Worm (Caenorhabditis elegans) whole organism, L4 larva: ENCODE data around the gene F01F1.3.

Source experiments
- F26F4.8 ChIP-seq: fragments of 200-800 bp; sonication (Bioruptor generic); conservative IDR thresholded peaks from 2 replicates; pipeline ENCODE4 v1.3.6; 2022; ENCODE audit warnings: missing genetic modification characterization, missing compliant biosample characterization
- F49E8.2 ChIP-seq: sonication (generic microtip); optimal IDR thresholded peaks from 2 replicates; lab custom pipeline; 2016; ENCODE audit warnings: missing compliant biosample characterization, mild to moderate bottlenecking, missing genetic modification characterization, borderline replicate concordance
- R02D3.7 ChIP-seq: fragments of 150-350 bp; sonication (generic microtip); optimal IDR thresholded peaks from 3 replicates; lab custom pipeline; 2014; ENCODE audit warnings: missing biosample characterization, missing genetic modification characterization
- T26A8.4 ChIP-seq: fragments of 200-800 bp; sonication (Bioruptor generic); IDR thresholded peaks from 2 replicates; pipeline ENCODE4 v1.3.6; 2022; ENCODE audit warnings: missing genetic modification characterization, missing compliant biosample characterization
- Y105C5A.15 ChIP-seq: fragments of 200-800 bp; sonication (Bioruptor generic); IDR thresholded peaks from 2 replicates; pipeline ENCODE4 v1.3.6; 2022; ENCODE audit warnings: missing genetic modification characterization, missing compliant biosample characterization
- Y48G9A.11 ChIP-seq: fragments of 200-800 bp; sonication (Bioruptor generic); IDR thresholded peaks from 2 replicates; pipeline ENCODE4 v1.3.6; 2022; ENCODE audit warnings: missing genetic modification reagents, missing genetic modification characterization, missing compliant biosample characterization
- Y75B8A.6 ChIP-seq: fragments of 200-800 bp; sonication (Bioruptor generic); IDR thresholded peaks from 2 replicates; pipeline ENCODE4 v1.3.6; 2022; ENCODE audit warnings: missing genetic modification reagents, missing genetic modification characterization, missing compliant biosample characterization
- ZK337.2 ChIP-seq: fragments of 200-800 bp; sonication (Bioruptor generic); IDR thresholded peaks from 2 replicates; pipeline ENCODE4 v1.3.6; 2022; ENCODE audit warnings: missing genetic modification reagents, missing genetic modification characterization, missing compliant biosample characterization
- ZK546.5 ChIP-seq, 2 experiments: sonication (generic microtip); optimal IDR thresholded peaks; 2 replicates each; lab custom pipeline; 2017; ENCODE audit warnings: missing biosample characterization in 2 of 2, missing genetic modification characterization in 2 of 2
- aha-1 ChIP-seq: fragments of 150-350 bp; peaks from one replicate; lab custom pipeline; 2014; ENCODE audit warnings: missing biosample characterization, missing genetic modification characterization
- ama-1 ChIP-seq: fragments of 150-350 bp; optimal IDR thresholded peaks from 2 replicates; lab custom pipeline; 2014; ENCODE audit warnings: inconsistent platforms, mixed read lengths
- arid-1 ChIP-seq: fragments of 200-800 bp; sonication (Bioruptor generic); conservative IDR thresholded peaks from 2 replicates; pipeline ENCODE4 v1.3.6; 2022; ENCODE audit warnings: missing genetic modification reagents, missing genetic modification characterization, missing compliant biosample characterization
- ceh-20 ChIP-seq: fragments of 200-800 bp; sonication (Bioruptor generic); IDR thresholded peaks from 2 replicates; pipeline ENCODE4 v1.3.6; 2022; ENCODE audit warnings: missing genetic modification reagents, missing genetic modification characterization, missing compliant biosample characterization
- ceh-28 ChIP-seq: fragments of 150-350 bp; optimal IDR thresholded peaks from 2 replicates; lab custom pipeline; 2014; ENCODE audit warnings: missing biosample characterization, missing genetic modification reagents, missing genetic modification characterization
- ceh-32 ChIP-seq: sonication (generic microtip); optimal IDR thresholded peaks from 2 replicates; lab custom pipeline; 2016; ENCODE audit warnings: mild to moderate bottlenecking, missing genetic modification characterization, missing compliant biosample characterization; ENCODE audit not compliant: poor library complexity
- ceh-62 ChIP-seq: sonication (generic microtip); optimal IDR thresholded peaks from 2 replicates; lab custom pipeline; 2017; ENCODE audit warnings: missing biosample characterization, missing genetic modification characterization
- daf-16 ChIP-seq, 3 experiments: sonication (generic microtip); optimal IDR thresholded peaks; 2 replicates each; lab custom pipeline; 2016 to 2017; ENCODE audit warnings: missing genetic modification characterization in 3 of 3, missing genetic modification reagents in 3 of 3, mild to moderate bottlenecking in 2 of 3, missing compliant biosample characterization in 2 of 3, missing biosample characterization in 1 of 3, moderate library complexity in 1 of 3
- daf-19 ChIP-seq: fragments of 200-800 bp; sonication (Bioruptor generic); conservative IDR thresholded peaks from 2 replicates; pipeline ENCODE4 v1.3.6; 2022; ENCODE audit warnings: missing genetic modification characterization, missing compliant biosample characterization
- daf-8 ChIP-seq: fragments of 200-800 bp; sonication (Bioruptor generic); IDR thresholded peaks from 2 replicates; pipeline ENCODE4 v1.3.6; 2022; ENCODE audit warnings: missing genetic modification characterization, missing compliant biosample characterization
- dpl-1 ChIP-seq: fragments of 150-350 bp; optimal IDR thresholded peaks from 2 replicates; lab custom pipeline; 2014; ENCODE audit warnings: missing biosample characterization, missing genetic modification reagents, missing genetic modification characterization
- duxl-1 ChIP-seq: sonication (generic microtip); optimal IDR thresholded peaks from 2 replicates; lab custom pipeline; 2016; ENCODE audit warnings: mild to moderate bottlenecking, missing genetic modification characterization, moderate library complexity, missing compliant biosample characterization; ENCODE audit not compliant: poor library complexity
- dve-1 ChIP-seq: sonication (generic microtip); optimal IDR thresholded peaks from 2 replicates; lab custom pipeline; 2017; ENCODE audit warnings: antibody characterized with exemption, mild to moderate bottlenecking, missing genetic modification characterization, missing compliant biosample characterization; ENCODE audit not compliant: insufficient read depth
- fkh-10 ChIP-seq: fragments of 150-350 bp; optimal IDR thresholded peaks from 2 replicates; lab custom pipeline; 2014; ENCODE audit warnings: missing biosample characterization, missing genetic modification reagents, missing genetic modification characterization
- gei-8 ChIP-seq: fragments of 200-800 bp; sonication (Bioruptor generic); optimal IDR thresholded peaks from 2 replicates; lab custom pipeline; 2018; ENCODE audit warnings: mild to moderate bottlenecking, missing genetic modification characterization, missing compliant biosample characterization
- hlh-30 ChIP-seq: sonication (generic microtip); optimal IDR thresholded peaks from 2 replicates; lab custom pipeline; 2017; ENCODE audit warnings: antibody characterized with exemption, mild to moderate bottlenecking, missing genetic modification characterization, missing compliant biosample characterization; ENCODE audit not compliant: insufficient read depth
- lim-7 ChIP-seq: fragments of 200-800 bp; sonication (Bioruptor generic); IDR thresholded peaks from 2 replicates; pipeline ENCODE4 v1.3.6; 2022; ENCODE audit warnings: missing genetic modification characterization, missing compliant biosample characterization
- lin-13 ChIP-seq: fragments of 150-350 bp; optimal IDR thresholded peaks from 2 replicates; lab custom pipeline; 2014; ENCODE audit warnings: missing biosample characterization, missing genetic modification reagents, missing genetic modification characterization
- lin-15B ChIP-seq: fragments of 150-350 bp; sonication (generic microtip); optimal IDR thresholded peaks from 3 replicates; lab custom pipeline; 2014; ENCODE audit warnings: missing biosample characterization, missing genetic modification characterization
- lin-38 ChIP-seq: fragments of 200-800 bp; sonication (Bioruptor generic); IDR thresholded peaks from 2 replicates; pipeline ENCODE4 v1.3.6; 2022; ENCODE audit warnings: missing genetic modification reagents, missing genetic modification characterization, missing compliant biosample characterization
- madf-5 ChIP-seq, 2 experiments: fragments of 200-800 bp; sonication (Bioruptor generic); IDR thresholded peaks; 2 replicates each; pipeline ENCODE4 v1.3.6; 2022; ENCODE audit warnings: missing compliant biosample characterization in 2 of 2, missing genetic modification characterization in 2 of 2
- mdl-1 ChIP-seq, 2 experiments: fragments of 150-350 bp in 1 of 2; sonication (generic microtip) in 1 of 2; optimal IDR thresholded peaks; 2 replicates each; lab custom pipeline; 2014 to 2017; ENCODE audit warnings: missing biosample characterization in 2 of 2, missing genetic modification characterization in 2 of 2
- mep-1 ChIP-seq: fragments of 150-350 bp; sonication (generic microtip); optimal IDR thresholded peaks from 3 replicates; lab custom pipeline; 2014; ENCODE audit warnings: missing biosample characterization, missing genetic modification characterization
- nhr-102 ChIP-seq: sonication (generic microtip); optimal IDR thresholded peaks from 2 replicates; lab custom pipeline; 2016; ENCODE audit warnings: mild to moderate bottlenecking, missing genetic modification characterization, moderate library complexity, missing compliant biosample characterization
- nhr-76 ChIP-seq: fragments of 150-350 bp; optimal IDR thresholded peaks from 2 replicates; lab custom pipeline; 2014; ENCODE audit warnings: missing biosample characterization, missing genetic modification characterization
- pha-4 ChIP-seq, 2 experiments: fragments of 150-350 bp in 1 of 2; fragments of 200-800 bp in 1 of 2; sonication (Bioruptor generic) in 1 of 2; IDR thresholded peaks in 1 of 2; optimal IDR thresholded peaks in 1 of 2; 2 replicates each; pipeline versions ENCODE4 v1.3.6 to Lab custom; 2014 to 2022; ENCODE audit warnings: missing genetic modification characterization in 2 of 2, missing genetic modification reagents in 2 of 2, missing biosample characterization in 1 of 2, missing compliant biosample characterization in 1 of 2
- php-3 ChIP-seq: fragments of 200-800 bp; sonication (Bioruptor generic); IDR thresholded peaks from 2 replicates; pipeline ENCODE4 v1.3.6; 2022; ENCODE audit warnings: missing genetic modification reagents, missing genetic modification characterization, missing compliant biosample characterization
- pqm-1 ChIP-seq: sonication (generic microtip); optimal IDR thresholded peaks from 2 replicates; lab custom pipeline; 2017; ENCODE audit warnings: missing biosample characterization, missing genetic modification characterization
- saeg-2 ChIP-seq: fragments of 200-800 bp; sonication (Bioruptor generic); IDR thresholded peaks from 2 replicates; pipeline ENCODE4 v1.3.6; 2022; ENCODE audit warnings: missing genetic modification reagents, missing genetic modification characterization, missing compliant biosample characterization
- sdz-12 ChIP-seq: fragments of 200-800 bp; sonication (Bioruptor generic); optimal IDR thresholded peaks from 2 replicates; lab custom pipeline; 2018; ENCODE audit warnings: mild to moderate bottlenecking, missing genetic modification characterization, missing compliant biosample characterization
- set-16 ChIP-seq: fragments of 200-800 bp; sonication (Bioruptor generic); IDR thresholded peaks from 2 replicates; pipeline ENCODE4 v1.3.6; 2022; ENCODE audit warnings: missing genetic modification reagents, missing genetic modification characterization, missing compliant biosample characterization
- snpc-1.2 ChIP-seq: fragments of 200-800 bp; sonication (Bioruptor generic); IDR thresholded peaks from 2 replicates; pipeline ENCODE4 v1.3.6; 2022; ENCODE audit warnings: missing genetic modification reagents, missing genetic modification characterization, missing compliant biosample characterization
- spr-3 ChIP-seq: fragments of 200-800 bp; sonication (Bioruptor generic); optimal IDR thresholded peaks from 2 replicates; lab custom pipeline; 2018; ENCODE audit warnings: mild to moderate bottlenecking, missing genetic modification characterization, missing compliant biosample characterization
- tag-97 ChIP-seq: fragments of 200-800 bp; sonication (Bioruptor generic); IDR thresholded peaks from 2 replicates; pipeline ENCODE4 v1.3.6; 2022; ENCODE audit warnings: missing genetic modification characterization, missing compliant biosample characterization
- unc-130 ChIP-seq: sonication (generic microtip); optimal IDR thresholded peaks from 2 replicates; lab custom pipeline; 2016; ENCODE audit warnings: missing genetic modification reagents, missing genetic modification characterization, missing compliant biosample characterization
- vab-7 ChIP-seq: fragments of 200-800 bp; sonication (Bioruptor generic); IDR thresholded peaks from 2 replicates; pipeline ENCODE4 v1.3.6; 2022; ENCODE audit warnings: missing genetic modification reagents, missing genetic modification characterization, missing compliant biosample characterization
- zfp-3 ChIP-seq: fragments of 200-800 bp; sonication (Bioruptor generic); conservative IDR thresholded peaks from 2 replicates; pipeline ENCODE4 v1.3.6; 2022; ENCODE audit warnings: missing genetic modification reagents, missing genetic modification characterization, missing compliant biosample characterization
- zip-11 ChIP-seq: fragments of 200-800 bp; sonication (Bioruptor generic); IDR thresholded peaks from 2 replicates; pipeline ENCODE4 v1.3.6; 2022; ENCODE audit warnings: missing genetic modification characterization, missing compliant biosample characterization
- ztf-11 ChIP-seq: fragments of 150-350 bp; optimal IDR thresholded peaks from 2 replicates; lab custom pipeline; 2014; ENCODE audit warnings: missing biosample characterization, missing genetic modification characterization
- ztf-7 ChIP-seq: fragments of 150-350 bp; optimal IDR thresholded peaks from 2 replicates; lab custom pipeline; 2014; ENCODE audit warnings: missing biosample characterization, missing genetic modification characterization

Gene F01F1.3

ce11 chrIII:5846412-5846811 is 25.3 kb upstream of the F01F1.3 start (continued):
- TF ChIP-seq lim-7 (GFP tag; lab: Robert Waterston, UW) (no peak), duxl-1 (tag; lab: Kevin White, UChicago) (no peak), ceh-32 (no peak), vab-7 (GFP tag; lab: Robert Waterston, UW) (no peak), unc-130 (GFP tag; lab: Kevin White, UChicago) (no peak), sdz-12 (GFP tag; lab: Kevin White, UChicago) (no peak), set-16 (peak; percentile 10; the same call in 1 of the 2 replicates), lin-15B (tag; lab: Kevin White, UChicago) (no peak), ceh-20 (GFP tag; lab: Robert Waterston, UW) (no peak), R02D3.7 (no peak), nhr-102 (no peak), hlh-30 (tag; lab: Kevin White, UChicago) (peak; percentile 4), pha-4 (GFP tag; IDR thresholded peaks at IDR 0.05; lab: Robert Waterston, UW) (no peak), pha-4 (tag; optimal IDR thresholded peaks at IDR 0.05; lab: Kevin White, UChicago) (no peak), Y48G9A.11 (GFP tag; lab: Robert Waterston, UW) (no peak), daf-16 (GFP tag; optimal IDR thresholded peaks at IDR 0.05; lab: Kevin White, UChicago) (no peak), daf-16 (tag; optimal IDR thresholded peaks at IDR 0.05; lab: Kevin White, UChicago) (no peak), snpc-1.2 (GFP tag; lab: Robert Waterston, UW) (no peak), saeg-2 (GFP tag; lab: Robert Waterston, UW) (no peak), ZK546.5 (tag; optimal IDR thresholded peaks at IDR 0.05; lab: Kevin White, UChicago) (no peak), ceh-62 (no peak), ZK337.2 (GFP tag; lab: Robert Waterston, UW) (no peak), mdl-1 (tag; optimal IDR thresholded peaks at IDR 0.05; lab: Kevin White, UChicago) (peak in 1 of 2 experiments; percentile 20), zip-11 (no peak), fkh-10 (peak; percentile 63), F26F4.8 (no peak), ceh-28 (tag; lab: Kevin White, UChicago) (no peak)

- TF ChIP-seq saeg-2 (GFP tag; lab: Robert Waterston, UW) = no peak
- peak; percentile 75 for TF ChIP-seq lin-38
- no peak for TF ChIP-seq php-3 (GFP tag; lab: Robert Waterston, UW)
- TF ChIP-seq zfp-3 (GFP tag; lab: Robert Waterston, UW) = peak; percentile 65
- no peak for TF ChIP-seq spr-3 (GFP tag; lab: Kevin White, UChicago)
- TF ChIP-seq Y105C5A.15 (GFP tag; lab: Robert Waterston, UW) = 0 out of 2 replicates have a peak, but pooled peaks have one; percentile 56
- TF ChIP-seq ztf-11 = no peak
- TF ChIP-seq pqm-1 = no peak
- no peak for TF ChIP-seq mdl-1 (tag; optimal IDR thresholded peaks at IDR 0.05; lab: Kevin White, UChicago)
- TF ChIP-seq F49E8.2 (tag; lab: Kevin White, UChicago) = peak; percentile 53
- peak; percentile 67 for TF ChIP-seq dpl-1 (GFP tag; lab: Kevin White, UChicago)
- TF ChIP-seq daf-8 = no peak
- TF ChIP-seq dve-1 (tag; lab: Kevin White, UChicago) = peak; percentile 32
- TF ChIP-seq madf-5 (GFP tag; IDR thresholded peaks at IDR 0.05; lab: Robert Waterston, UW) = no peak; a peak in 1 of 4 replicates
- TF ChIP-seq aha-1 (tag; lab: Kevin White, UChicago) = no peak
- TF ChIP-seq gei-8 (GFP tag; lab: Kevin White, UChicago) = no peak
- peak; percentile 7 for TF ChIP-seq lin-13
- no peak for TF ChIP-seq sdz-12 (GFP tag; lab: Kevin White, UChicago)
- 0 out of 2 replicates have a peak, but pooled peaks have one; percentile 9 for TF ChIP-seq T26A8.4 (GFP tag; lab: Robert Waterston, UW)
- no peak for TF ChIP-seq Y75B8A.6 (GFP tag; lab: Robert Waterston, UW)
- TF ChIP-seq arid-1 (GFP tag; lab: Robert Waterston, UW) = no peak; the same call in 1 of the 2 replicates
- no peak for TF ChIP-seq nhr-76 (tag; lab: Kevin White, UChicago)
- TF ChIP-seq hlh-30 (tag; lab: Kevin White, UChicago) = peak; percentile 23
- TF ChIP-seq nhr-102 = peak; percentile 36
- no peak for TF ChIP-seq ztf-7
- peak; percentile 42 for TF ChIP-seq mep-1 (tag; lab: Kevin White, UChicago)
- no peak for TF ChIP-seq tag-97 (GFP tag; lab: Robert Waterston, UW)
- peak; percentile 34; the same call in 1 of the 2 replicates for TF ChIP-seq pha-4 (GFP tag; IDR thresholded peaks at IDR 0.05; lab: Robert Waterston, UW)
- TF ChIP-seq pha-4 (tag; optimal IDR thresholded peaks at IDR 0.05; lab: Kevin White, UChicago) = no peak
- TF ChIP-seq ama-1 (lab: Kevin White, UChicago) = peak; percentile 78
- 0 out of 2 replicates have a peak, but pooled peaks have one; percentile 13 for TF ChIP-seq daf-19 (GFP tag; lab: Robert Waterston, UW)
Measured at ce11 chrIII:5853240-5853639, 18.5 kb upstream of the F01F1.3 start, which contains the start of gene ddx-23. TSS of gene ddx-23 (minus strand) at chrIII:5853269.
